Fruit fly (Drosophila melanogaster) whole organism, prepupa: Measurements from ENCODE around the gene CG31663.

Experiments
- Blimp-1 ChIP-seq: fragments of 200-800 bp; sonication (Bioruptor generic); optimal IDR thresholded peaks from 3 replicates; lab custom pipeline; 2017; ENCODE audit warnings: missing biosample characterization, missing genetic modification characterization, mild to moderate bottlenecking, moderate library complexity, missing genetic modification reagents
- CG10669 ChIP-seq: fragments of 200-800 bp; sonication (Bioruptor generic); optimal IDR thresholded peaks from 3 replicates; lab custom pipeline; 2018; ENCODE audit warnings: missing biosample characterization, mild to moderate bottlenecking, missing genetic modification characterization, moderate library complexity
- CG11294 ChIP-seq: fragments of 200-800 bp; sonication (Bioruptor generic); IDR thresholded peaks from 2 replicates; pipeline ENCODE4 v1.3.6; 2022; ENCODE audit warnings: missing biosample characterization, missing genetic modification characterization
- CG31627 ChIP-seq: fragments of 200-800 bp; sonication (Bioruptor generic); optimal IDR thresholded peaks from 3 replicates; lab custom pipeline; 2016; ENCODE audit warnings: missing biosample characterization, missing genetic modification characterization
- CG6163 ChIP-seq: fragments of 200-800 bp; sonication (Bioruptor generic); IDR thresholded peaks from 3 replicates; pipeline ENCODE4 v1.3.6; 2022; ENCODE audit warnings: missing biosample characterization, missing genetic modification characterization
- CG8632 ChIP-seq: fragments of 200-800 bp; sonication (Bioruptor generic); optimal IDR thresholded peaks from 3 replicates; lab custom pipeline; 2016; ENCODE audit warnings: missing biosample characterization, missing genetic modification characterization
- Gug ChIP-seq: fragments of 200-800 bp; sonication (Bioruptor generic); IDR thresholded peaks from 2 replicates; pipeline ENCODE4 v1.3.6; 2022; ENCODE audit warnings: missing biosample characterization, missing genetic modification characterization
- Sox102F ChIP-seq: fragments of 200-800 bp; sonication (Bioruptor generic); optimal IDR thresholded peaks from 2 replicates; lab custom pipeline; 2016; ENCODE audit warnings: missing biosample characterization, mild to moderate bottlenecking, missing genetic modification characterization
- achi ChIP-seq: fragments of 200-800 bp; sonication (Bioruptor generic); optimal IDR thresholded peaks from 3 replicates; lab custom pipeline; 2016; ENCODE audit warnings: missing biosample characterization, missing genetic modification characterization
- dsx ChIP-seq: fragments of 200-800 bp; optimal IDR thresholded peaks from 3 replicates; lab custom pipeline; 2019; ENCODE audit warnings: missing biosample characterization, mild to moderate bottlenecking, missing genetic modification characterization, moderate library complexity; ENCODE audit not compliant: poor library complexity, severe bottlenecking
- spab ChIP-seq: fragments of 200-800 bp; sonication (Bioruptor generic); optimal IDR thresholded peaks from 2 replicates; lab custom pipeline; 2017; ENCODE audit warnings: missing biosample characterization, mild to moderate bottlenecking, missing genetic modification characterization, missing genetic modification reagents
- vri ChIP-seq: fragments of 200-800 bp; sonication (Bioruptor generic); optimal IDR thresholded peaks from 3 replicates; lab custom pipeline; 2016; ENCODE audit warnings: missing biosample characterization, mild to moderate bottlenecking, missing genetic modification characterization

DNA sequence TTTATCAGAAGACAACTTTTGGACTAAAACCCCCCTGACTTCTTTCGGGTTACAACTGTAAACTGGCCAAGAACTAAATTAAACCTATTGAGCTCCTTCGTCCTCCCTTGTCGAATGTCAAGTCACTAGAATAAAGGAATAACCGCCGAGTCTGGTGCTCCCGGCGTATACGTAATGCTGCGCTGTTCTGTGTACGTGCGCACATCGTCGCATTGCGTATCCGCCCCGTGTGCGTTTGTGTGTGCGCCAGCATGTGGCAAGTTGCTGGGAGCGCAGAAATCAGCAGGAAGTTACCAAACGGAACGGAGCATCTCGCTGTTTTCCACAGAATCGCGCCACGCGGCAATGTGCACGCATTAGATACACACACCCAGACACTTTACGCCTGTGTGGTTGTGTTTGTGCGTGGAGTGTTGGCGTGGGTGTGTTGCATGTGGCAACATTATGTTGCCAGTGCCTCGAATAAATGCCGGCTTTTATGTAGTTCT, 7.6 kb downstream of the CG31663 start:
- TF ChIP-seq Blimp-1 (no peak), vri (GFP tag; lab: Kevin White, UChicago) (no peak), CG8632 (GFP tag; lab: Kevin White, UChicago) (no peak), CG11294 (GFP tag; lab: Robert Waterston, UW) (no peak), dsx (GFP tag; lab: Kevin White, UChicago) (no peak), CG31627 (GFP tag; lab: Kevin White, UChicago) (no peak), CG10669 (no peak), Sox102F (GFP tag; lab: Kevin White, UChicago) (no peak), Gug (GFP tag; lab: Robert Waterston, UW) (no peak), achi (GFP tag; lab: Kevin White, UChicago) (no peak), CG6163 (GFP tag; lab: Robert Waterston, UW) (no peak), spab (no peak)
